Fruit fly (Drosophila melanogaster) whole organism, embryonic: Measurements from ENCODE around the gene IntS9.

Source experiments
- CG12744 ChIP-seq: fragments of 200-800 bp; sonication (Bioruptor generic); optimal IDR thresholded peaks from 2 replicates; lab custom pipeline; 2016; ENCODE audit warnings: missing biosample characterization, missing genetic modification characterization
- CG12769 ChIP-seq: fragments of 200-800 bp; sonication (Bioruptor generic); optimal IDR thresholded peaks from 2 replicates; lab custom pipeline; 2019; ENCODE audit warnings: missing biosample characterization, mild to moderate bottlenecking, missing genetic modification characterization, moderate library complexity
- CG14014 ChIP-seq: fragments of 200-800 bp; sonication (Bioruptor generic); IDR thresholded peaks from 2 replicates; pipeline ENCODE4 v1.3.6; 2022; ENCODE audit warnings: missing biosample characterization, missing genetic modification characterization
- CG15514 ChIP-seq: fragments of 200-800 bp; sonication (Bioruptor generic); optimal IDR thresholded peaks from 3 replicates; lab custom pipeline; 2017; ENCODE audit warnings: missing biosample characterization, missing genetic modification characterization, mild to moderate bottlenecking, moderate library complexity, missing genetic modification reagents
- CG1647 ChIP-seq: fragments of 200-800 bp; sonication (Bioruptor generic); optimal IDR thresholded peaks from 3 replicates; lab custom pipeline; 2016; ENCODE audit warnings: missing biosample characterization, missing genetic modification characterization
- CG18764 ChIP-seq: fragments of 200-800 bp; sonication (Bioruptor generic); optimal IDR thresholded peaks from 3 replicates; lab custom pipeline; 2016; ENCODE audit warnings: missing biosample characterization, missing genetic modification characterization
- CG2199 ChIP-seq: fragments of 200-800 bp; sonication (Bioruptor generic); IDR thresholded peaks from 3 replicates; pipeline ENCODE4 v1.3.6; 2022; ENCODE audit warnings: missing biosample characterization, missing genetic modification characterization
- CG30020 ChIP-seq: fragments of 200-800 bp; optimal IDR thresholded peaks from 2 replicates; lab custom pipeline; 2019; ENCODE audit warnings: missing biosample characterization, mild to moderate bottlenecking, missing genetic modification characterization, moderate library complexity
- CG7928 ChIP-seq: fragments of 200-800 bp; sonication (Bioruptor generic); optimal IDR thresholded peaks from 2 replicates; lab custom pipeline; 2017; ENCODE audit warnings: missing biosample characterization, mild to moderate bottlenecking, missing genetic modification characterization
- CG9215 ChIP-seq: fragments of 200-800 bp; sonication (Bioruptor generic); IDR thresholded peaks from 2 replicates; pipeline ENCODE4 v1.3.6; 2022; ENCODE audit warnings: missing biosample characterization, missing genetic modification characterization
- CG9437 ChIP-seq: fragments of 200-800 bp; sonication (Bioruptor generic); optimal IDR thresholded peaks from 2 replicates; lab custom pipeline; 2018; ENCODE audit warnings: missing biosample characterization, mild to moderate bottlenecking, missing genetic modification characterization
- CG9727 ChIP-seq: fragments of 200-800 bp; sonication (Bioruptor generic); optimal IDR thresholded peaks from 3 replicates; lab custom pipeline; 2017; ENCODE audit warnings: missing biosample characterization, mild to moderate bottlenecking, missing genetic modification characterization
- CG9817 ChIP-seq: fragments of 200-800 bp; sonication (Bioruptor generic); optimal IDR thresholded peaks from 2 replicates; lab custom pipeline; 2018; ENCODE audit warnings: missing biosample characterization, mild to moderate bottlenecking, missing genetic modification characterization, moderate library complexity
- CG9876 ChIP-seq: fragments of 200-800 bp; sonication (Bioruptor generic); optimal IDR thresholded peaks from 2 replicates; lab custom pipeline; 2016; ENCODE audit warnings: missing biosample characterization, missing genetic modification characterization
- CkIIα-i1 ChIP-seq: fragments of 200-800 bp; sonication (Bioruptor generic); IDR thresholded peaks from 2 replicates; pipeline ENCODE4 v1.3.6; 2022; ENCODE audit warnings: missing biosample characterization, missing genetic modification characterization
- CoRest ChIP-seq: fragments of 200-800 bp; sonication (Bioruptor generic); optimal IDR thresholded peaks from 3 replicates; lab custom pipeline; 2018; ENCODE audit warnings: missing biosample characterization, mild to moderate bottlenecking, missing genetic modification characterization, moderate library complexity
- Dip3 ChIP-seq: fragments of 200-800 bp; sonication (Bioruptor generic); optimal IDR thresholded peaks from 3 replicates; lab custom pipeline; 2016; ENCODE audit warnings: missing biosample characterization, missing genetic modification characterization
- ERR ChIP-seq: fragments of 200-800 bp; sonication (Bioruptor generic); optimal IDR thresholded peaks from 2 replicates; lab custom pipeline; 2016; ENCODE audit warnings: missing biosample characterization, missing genetic modification characterization
- Ets97D ChIP-seq: fragments of 200-800 bp; sonication (Bioruptor generic); optimal IDR thresholded peaks from 3 replicates; lab custom pipeline; 2016; ENCODE audit warnings: missing biosample characterization, missing genetic modification characterization
- HLHmδ ChIP-seq: fragments of 200-800 bp; sonication (Bioruptor generic); optimal IDR thresholded peaks from 2 replicates; lab custom pipeline; 2018; ENCODE audit warnings: missing biosample characterization, mild to moderate bottlenecking, missing genetic modification characterization, moderate library complexity
- Hand ChIP-seq: fragments of 200-800 bp; sonication (Bioruptor generic); optimal IDR thresholded peaks from 2 replicates; lab custom pipeline; 2017; ENCODE audit warnings: mild to moderate bottlenecking, missing biosample characterization, missing genetic modification reagents, missing genetic modification characterization
- NfI ChIP-seq: fragments of 200-800 bp; sonication (Bioruptor generic); optimal IDR thresholded peaks from 3 replicates; lab custom pipeline; 2018; ENCODE audit warnings: missing biosample characterization, mild to moderate bottlenecking, missing genetic modification characterization, moderate library complexity
- Oli ChIP-seq: fragments of 200-800 bp; sonication (Bioruptor generic); optimal IDR thresholded peaks from 2 replicates; lab custom pipeline; 2018; ENCODE audit warnings: missing biosample characterization, mild to moderate bottlenecking, missing genetic modification characterization, moderate library complexity
- Stat92E ChIP-seq, 3 experiments: fragments of >200 bp in 2 of 3; fragments of 200-800 bp in 1 of 3; sonication (Bioruptor generic) in 1 of 3; optimal IDR thresholded peaks; 2 replicates each; lab custom pipeline; 2017 to 2019; ENCODE audit warnings: missing biosample characterization in 3 of 3, missing genetic modification characterization in 3 of 3, mild to moderate bottlenecking in 1 of 3, moderate library complexity in 1 of 3
- Xrp1 ChIP-seq: fragments of 200-800 bp; sonication (Bioruptor generic); IDR thresholded peaks from 2 replicates; pipeline ENCODE4 v1.3.6; 2022; ENCODE audit warnings: missing biosample characterization, missing genetic modification characterization
- abd-A ChIP-seq: fragments of 200-800 bp; sonication (Bioruptor generic); optimal IDR thresholded peaks from 3 replicates; lab custom pipeline; 2019; ENCODE audit warnings: missing biosample characterization, mild to moderate bottlenecking, missing genetic modification characterization, moderate library complexity
- az2 ChIP-seq: fragments of 200-800 bp; sonication (Bioruptor generic); optimal IDR thresholded peaks from 3 replicates; lab custom pipeline; 2016; ENCODE audit warnings: missing biosample characterization, missing genetic modification characterization
- bcd ChIP-seq: fragments of 200-800 bp; sonication (Bioruptor generic); optimal IDR thresholded peaks from 2 replicates; lab custom pipeline; 2017; ENCODE audit warnings: missing biosample characterization, mild to moderate bottlenecking, missing genetic modification characterization
- ci ChIP-seq: fragments of 200-800 bp; sonication (Bioruptor generic); IDR thresholded peaks from 3 replicates; pipeline ENCODE4 v1.3.6; 2022; ENCODE audit warnings: missing biosample characterization, missing genetic modification characterization
- dan ChIP-seq: fragments of 200-800 bp; sonication (Bioruptor generic); IDR thresholded peaks from 2 replicates; pipeline ENCODE4 v1.3.6; 2022; ENCODE audit warnings: missing biosample characterization, missing genetic modification characterization
- dimm ChIP-seq: fragments of 200-800 bp; sonication (Bioruptor generic); IDR thresholded peaks from 2 replicates; pipeline ENCODE4 v1.3.6; 2022; ENCODE audit warnings: missing biosample characterization, missing genetic modification characterization
- dysf ChIP-seq: fragments of 200-800 bp; sonication (Bioruptor generic); IDR thresholded peaks from 3 replicates; pipeline ENCODE4 v1.3.6; 2022; ENCODE audit warnings: missing biosample characterization, missing genetic modification characterization
- eve ChIP-seq, 2 experiments: fragments of >200 bp; optimal IDR thresholded peaks; 2 replicates each; lab custom pipeline; 2017; ENCODE audit warnings: missing biosample characterization in 2 of 2, missing genetic modification characterization in 2 of 2
- jigr1 ChIP-seq: fragments of 200-800 bp; sonication (Bioruptor generic); IDR thresholded peaks from 3 replicates; pipeline ENCODE4 v1.3.6; 2022; ENCODE audit warnings: missing biosample characterization, missing genetic modification characterization
- klu ChIP-seq: fragments of 200-800 bp; sonication (Bioruptor generic); IDR thresholded peaks from 2 replicates; pipeline ENCODE4 v1.3.6; 2022; ENCODE audit warnings: missing biosample characterization, missing genetic modification characterization
- kni ChIP-seq: fragments of 200-800 bp; sonication (Bioruptor generic); optimal IDR thresholded peaks from 3 replicates; lab custom pipeline; 2017; ENCODE audit warnings: mild to moderate bottlenecking, missing biosample characterization, missing genetic modification reagents, missing genetic modification characterization
- lab ChIP-seq: fragments of 200-800 bp; sonication (Bioruptor generic); optimal IDR thresholded peaks from 3 replicates; lab custom pipeline; 2017; ENCODE audit warnings: missing biosample characterization, missing genetic modification characterization, mild to moderate bottlenecking, moderate library complexity, missing genetic modification reagents
- luna ChIP-seq: fragments of 200-800 bp; sonication (Bioruptor generic); optimal IDR thresholded peaks from 2 replicates; lab custom pipeline; 2016; ENCODE audit warnings: missing biosample characterization, missing genetic modification characterization
- mirr ChIP-seq: fragments of 200-800 bp; sonication (Bioruptor generic); optimal IDR thresholded peaks from 3 replicates; lab custom pipeline; 2018; ENCODE audit warnings: missing biosample characterization, mild to moderate bottlenecking, missing genetic modification characterization
- nau ChIP-seq: fragments of 200-800 bp; sonication (Bioruptor generic); optimal IDR thresholded peaks from 3 replicates; lab custom pipeline; 2017; ENCODE audit warnings: missing biosample characterization, mild to moderate bottlenecking, missing genetic modification characterization, missing genetic modification reagents
- pan ChIP-seq, 4 experiments: fragments of >200 bp in 3 of 4; fragments of 200-800 bp in 1 of 4; sonication (Bioruptor generic) in 1 of 4; optimal IDR thresholded peaks in 3 of 4; IDR thresholded peaks in 1 of 4; 2 replicates each; pipeline versions ENCODE4 v1.3.6 to Lab custom; 2017 to 2022; ENCODE audit warnings: missing biosample characterization in 2 of 4, missing genetic modification characterization in 2 of 4, mixed read lengths in 1 of 4
- peb ChIP-seq: fragments of 200-800 bp; sonication (Bioruptor generic); IDR thresholded peaks from 2 replicates; pipeline ENCODE4 v1.3.6; 2022; ENCODE audit warnings: missing biosample characterization, missing genetic modification characterization
- prd ChIP-seq, 3 experiments: fragments of >200 bp in 2 of 3; fragments of 200-800 bp in 1 of 3; sonication (Bioruptor generic) in 1 of 3; optimal IDR thresholded peaks in 2 of 3; IDR thresholded peaks in 1 of 3; 2 replicates in 2 of 3; 3 replicates in 1 of 3; pipeline versions ENCODE4 v1.3.6 to Lab custom; 2017 to 2022; ENCODE audit warnings: missing biosample characterization in 1 of 3, missing genetic modification characterization in 1 of 3
- pzg ChIP-seq: fragments of 200-800 bp; sonication (Bioruptor generic); optimal IDR thresholded peaks from 3 replicates; lab custom pipeline; 2018; ENCODE audit warnings: missing biosample characterization, mild to moderate bottlenecking, missing genetic modification characterization, moderate library complexity
- repo ChIP-seq: fragments of 200-800 bp; sonication (Bioruptor generic); optimal IDR thresholded peaks from 2 replicates; lab custom pipeline; 2016; ENCODE audit warnings: missing biosample characterization, missing genetic modification characterization
- sens ChIP-seq: fragments of 200-800 bp; sonication (Bioruptor generic); peaks from one replicate; lab custom pipeline; 2016; ENCODE audit warnings: missing biosample characterization, missing genetic modification characterization
- tll ChIP-seq, 2 experiments: fragments of 200-800 bp in 1 of 2; fragments of >200 bp in 1 of 2; sonication (Bioruptor generic) in 1 of 2; optimal IDR thresholded peaks; 2 replicates each; lab custom pipeline; 2017 to 2019; ENCODE audit warnings: missing biosample characterization in 2 of 2, missing genetic modification characterization in 2 of 2, mild to moderate bottlenecking in 1 of 2, moderate library complexity in 1 of 2
- tup ChIP-seq: fragments of 200-800 bp; sonication (Bioruptor generic); optimal IDR thresholded peaks from 2 replicates; lab custom pipeline; 2016; ENCODE audit warnings: missing biosample characterization, mild to moderate bottlenecking, missing genetic modification characterization, moderate library complexity
- unpg ChIP-seq: fragments of 200-800 bp; sonication (Bioruptor generic); optimal IDR thresholded peaks from 3 replicates; lab custom pipeline; 2018; ENCODE audit warnings: missing biosample characterization, mild to moderate bottlenecking, missing genetic modification characterization, moderate library complexity

Gene IntS9

DNA sequence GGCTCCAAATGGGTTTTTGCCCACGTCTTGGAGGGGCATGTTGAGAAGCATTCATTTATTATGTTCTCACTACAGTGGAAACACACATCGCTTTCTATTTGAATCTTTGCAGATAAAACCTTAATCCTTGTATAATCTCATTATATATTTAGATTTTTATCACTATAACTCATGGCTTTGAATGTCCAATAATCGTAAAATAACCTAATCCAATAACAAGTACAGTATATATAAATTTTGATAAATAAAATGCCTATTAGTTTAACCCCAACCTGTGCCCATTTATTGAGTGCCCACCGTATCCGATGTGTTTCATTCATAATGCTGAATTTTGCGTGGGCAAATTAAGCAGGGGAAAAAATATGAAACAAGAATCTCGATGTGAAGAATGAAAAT is 41.1 kb upstream of the IntS9 start (continued):
- no peak for TF ChIP-seq Dip3 (GFP tag; lab: Kevin White, UChicago)
- no peak for TF ChIP-seq CG1647
- no peak for TF ChIP-seq Xrp1 (GFP tag; lab: Robert Waterston, UW)
- no peak for TF ChIP-seq lab (GFP tag; lab: Kevin White, UChicago)
- TF ChIP-seq CG15514: peak; percentile 4
- TF ChIP-seq unpg (GFP tag; lab: Kevin White, UChicago): peak; percentile 49
- no peak for TF ChIP-seq peb
- no peak for TF ChIP-seq CG2199 (GFP tag; lab: Robert Waterston, UW)
- TF ChIP-seq tll (GFP tag; optimal IDR thresholded peaks at IDR 0.05; lab: Kevin White, UChicago): no peak
- TF ChIP-seq eve (GFP tag; optimal IDR thresholded peaks at IDR 0.05; lab: Kevin White, UChicago): peak in 1 of 2 experiments; percentile 22
- no peak for TF ChIP-seq dimm (GFP tag; lab: Robert Waterston, UW)
- TF ChIP-seq CG18764: no peak
- no peak for TF ChIP-seq dan (GFP tag; lab: Robert Waterston, UW)
- TF ChIP-seq CG30020 (tag; lab: Kevin White, UChicago): no peak
- TF ChIP-seq CG9876 (GFP tag; lab: Kevin White, UChicago): no peak
- no peak for TF ChIP-seq HLHmδ (GFP tag; lab: Kevin White, UChicago)
- no peak for TF ChIP-seq CG7928
- TF ChIP-seq tup (GFP tag; lab: Kevin White, UChicago): no peak
- TF ChIP-seq CoRest (tag; lab: Kevin White, UChicago): peak; percentile 44
- TF ChIP-seq abd-A (tag; lab: Kevin White, UChicago): no peak
- no peak for TF ChIP-seq nau (GFP tag; lab: Kevin White, UChicago)
- TF ChIP-seq repo: no peak
- TF ChIP-seq pan (optimal IDR thresholded peaks at IDR 0.05; lab: Kevin White, UChicago): no peak
- TF ChIP-seq pan (GFP tag; optimal IDR thresholded peaks at IDR 0.05 in 1 of 2, IDR thresholded peaks at IDR 0.05 in 1 of 2): peak in 1 of 2 experiments; percentile 51
- no peak for TF ChIP-seq luna (GFP tag; lab: Kevin White, UChicago)
- TF ChIP-seq ERR (GFP tag; lab: Kevin White, UChicago): no peak
- no peak for TF ChIP-seq Ets97D
- TF ChIP-seq kni (GFP tag; lab: Kevin White, UChicago): no peak
- no peak for TF ChIP-seq jigr1 (GFP tag; lab: Robert Waterston, UW)
- TF ChIP-seq CG9215 (GFP tag; lab: Robert Waterston, UW): peak; percentile 44; the same call in 1 of the 2 replicates
- TF ChIP-seq CG9817 (tag; lab: Kevin White, UChicago): peak; percentile 60
- peak; percentile 50 for TF ChIP-seq CG9727 (GFP tag; lab: Kevin White, UChicago)
- TF ChIP-seq pzg (GFP tag; lab: Kevin White, UChicago): no peak
- peak; percentile 19 for TF ChIP-seq CG9437 (GFP tag; lab: Kevin White, UChicago)
- TF ChIP-seq NfI (GFP tag; lab: Kevin White, UChicago): peak; percentile 43
- no peak for TF ChIP-seq az2 (GFP tag; lab: Kevin White, UChicago)
- TF ChIP-seq sens (GFP tag; lab: Kevin White, UChicago): no peak
- TF ChIP-seq klu (GFP tag; lab: Robert Waterston, UW): 0 out of 2 replicates have a peak, but pooled peaks have one; percentile 31
- no peak for TF ChIP-seq CG12744 (GFP tag; lab: Kevin White, UChicago)
- TF ChIP-seq ci (GFP tag; lab: Robert Waterston, UW): no peak
- TF ChIP-seq prd (optimal IDR thresholded peaks at IDR 0.05; lab: Kevin White, UChicago): no peak
- TF ChIP-seq prd (GFP tag; IDR thresholded peaks at IDR 0.05; lab: Robert Waterston, UW): no peak
- peak; percentile 70; the same call in 2 of the 3 replicates for TF ChIP-seq dysf (GFP tag; lab: Robert Waterston, UW)
- peak; percentile 43; the same call in 1 of the 2 replicates for TF ChIP-seq CG14014 (GFP tag; lab: Robert Waterston, UW)
- TF ChIP-seq CG12769: no peak
- TF ChIP-seq Oli (tag; lab: Kevin White, UChicago): peak; percentile 25
- TF ChIP-seq CkIIα-i1 (GFP tag; lab: Robert Waterston, UW): no peak
- TF ChIP-seq Hand (GFP tag; lab: Kevin White, UChicago): peak; percentile 28
- peak; percentile 49 for TF ChIP-seq bcd (GFP tag; lab: Kevin White, UChicago)
- no peak for TF ChIP-seq mirr
- no peak for TF ChIP-seq Stat92E (GFP tag; optimal IDR thresholded peaks at IDR 0.05; lab: Kevin White, UChicago)
